Fruit fly (Drosophila melanogaster): ENCODE measurements around the gene Cyp305a1.
A peak's percentile ranks its signal among the peaks of the same experiment; 100 is the strongest.

Gene Cyp305a1

DNA sequence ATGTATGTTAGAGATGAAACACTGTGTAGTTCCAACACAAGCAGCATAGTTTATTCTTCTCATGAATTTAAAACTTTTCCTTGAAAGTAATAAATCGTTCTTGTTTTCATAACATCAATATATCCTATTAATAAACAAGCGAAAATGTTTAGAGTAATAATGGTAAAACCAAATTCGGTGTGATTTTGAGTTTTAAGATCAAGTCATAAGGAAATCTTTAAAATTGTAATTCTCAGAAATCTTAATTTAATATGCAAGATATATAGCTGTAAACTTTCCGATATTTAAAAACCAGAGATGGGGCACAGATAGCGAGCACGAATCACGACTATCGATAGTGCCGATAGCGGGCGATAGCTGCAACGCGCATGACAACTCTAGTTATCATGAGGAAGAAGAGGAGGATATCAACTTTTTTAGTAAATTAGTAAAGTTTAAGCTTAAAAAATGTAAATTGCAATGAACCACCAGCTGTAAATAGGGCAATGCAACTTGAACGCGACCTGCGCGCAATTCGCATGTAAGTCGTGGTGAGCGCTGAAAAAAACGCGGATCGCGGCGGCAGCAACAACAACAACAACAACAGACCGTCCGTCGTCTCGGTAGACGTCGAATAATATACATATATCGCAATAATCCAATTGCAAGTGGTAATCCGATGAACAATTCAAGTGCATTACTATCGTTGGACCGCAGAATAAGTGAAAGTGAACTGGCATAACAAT lies 4.8 kb upstream of the Cyp305a1 start, which contains the start of the genes Fibp and Deaf1 (continued):
- peak; percentile 80 for TF ChIP-seq CG33213 (GFP tag; optimal IDR thresholded peaks at IDR 0.05)
- no peak for TF ChIP-seq Drgx (GFP tag; IDR thresholded peaks at IDR 0.05)
- peak; percentile 60 for TF ChIP-seq Fer2 (tag; optimal IDR thresholded peaks at IDR 0.05)
- no peak for TF ChIP-seq cg (GFP tag; optimal IDR thresholded peaks at IDR 0.05)
- peak; percentile 64; the same call in 2 of the 3 replicates for TF ChIP-seq tgo (GFP tag; IDR thresholded peaks at IDR 0.05)
- no peak; the same call in 1 of the 2 replicates for TF ChIP-seq Adf1 (GFP tag; IDR thresholded peaks at IDR 0.05)
- TF ChIP-seq CG12391 (tag; optimal IDR thresholded peaks at IDR 0.05), result peak; percentile 88
- peak; percentile 57 for TF ChIP-seq NK7.1 (GFP tag; optimal IDR thresholded peaks at IDR 0.05)
- peak; percentile 29 for TF ChIP-seq CG1529 (GFP tag; optimal IDR thresholded peaks at IDR 0.05)
- TF ChIP-seq kni (GFP tag; optimal IDR thresholded peaks at IDR 0.05), result peak; percentile 42
- peak; percentile 71 for TF ChIP-seq CG4820 (GFP tag; optimal IDR thresholded peaks at IDR 0.05)
- peak; percentile 81 for TF ChIP-seq ind (GFP tag; optimal IDR thresholded peaks at IDR 0.05)
- TF ChIP-seq scrt (GFP tag; optimal IDR thresholded peaks at IDR 0.05), result peak; percentile 29
- TF ChIP-seq CG2678 (tag; optimal IDR thresholded peaks at IDR 0.05), result peak; percentile 80
- TF ChIP-seq CG2875 (GFP tag; optimal IDR thresholded peaks at IDR 0.05), result peak; percentile 26
- peak; percentile 88 for TF ChIP-seq fu2 (GFP tag; optimal IDR thresholded peaks at IDR 0.05)
- TF ChIP-seq CG9727 (GFP tag; optimal IDR thresholded peaks at IDR 0.05), result peak; percentile 83
- TF ChIP-seq ro (GFP tag; IDR thresholded peaks at IDR 0.05), result no peak
- peak; percentile 94 for TF ChIP-seq Med (GFP tag)
- TF ChIP-seq pan (optimal IDR thresholded peaks at IDR 0.05), result no peak
- peak in 1 of 2 experiments; percentile 46 for TF ChIP-seq pan (GFP tag; optimal IDR thresholded peaks at IDR 0.05 in 1 of 2, IDR thresholded peaks at IDR 0.05 in 1 of 2)
- TF ChIP-seq HmgD (GFP tag; optimal IDR thresholded peaks at IDR 0.05), result peak; percentile 84
- TF ChIP-seq CG9437 (GFP tag; optimal IDR thresholded peaks at IDR 0.05), result peak; percentile 66
- peak in 1 of 2 experiments; percentile 39 for TF ChIP-seq Dfd (GFP tag; optimal IDR thresholded peaks at IDR 0.05)
- TF ChIP-seq Stat92E (GFP tag; optimal IDR thresholded peaks at IDR 0.05), result peak in 1 of 3 experiments; percentile 7
- TF ChIP-seq sqz (GFP tag; optimal IDR thresholded peaks at IDR 0.05), result no peak
- no peak for TF ChIP-seq so (GFP tag; IDR thresholded peaks at IDR 0.05)
- TF ChIP-seq Abd-B (GFP tag; optimal IDR thresholded peaks at IDR 0.05), result peak; percentile 87
- peak; percentile 98 for TF ChIP-seq chinmo (GFP tag; IDR thresholded peaks at IDR 0.05; ENCODE audit: partially characterized antibody)
- no peak for TF ChIP-seq ac (GFP tag; optimal IDR thresholded peaks at IDR 0.05)
- TF ChIP-seq exex (tag; optimal IDR thresholded peaks at IDR 0.05), result peak; percentile 42
- TF ChIP-seq Ets65A (GFP tag), result peak; percentile 98
- TF ChIP-seq unc-4 (GFP tag; IDR thresholded peaks at IDR 0.05; ENCODE audit: partially characterized antibody), result peak; percentile 92
- peak; percentile 58 for TF ChIP-seq gro (GFP tag; optimal IDR thresholded peaks at IDR 0.05)
- no peak for TF ChIP-seq Spps (tag; optimal IDR thresholded peaks at IDR 0.05)
- peak; percentile 49 for TF ChIP-seq CG31388 (GFP tag; optimal IDR thresholded peaks at IDR 0.05)
- TF ChIP-seq shn (GFP tag; optimal IDR thresholded peaks at IDR 0.05), result peak; percentile 86
- TF ChIP-seq Oaz (GFP tag; IDR thresholded peaks at IDR 0.05), result peak; percentile 44; the same call in 1 of the 2 replicates
- TF ChIP-seq al (GFP tag; IDR thresholded peaks at IDR 0.05), result peak; percentile 71
- TF ChIP-seq CG9932 (GFP tag; IDR thresholded peaks at IDR 0.05), result peak; percentile 96
- TF ChIP-seq CG11398 (GFP tag; optimal IDR thresholded peaks at IDR 0.05), result no peak
- TF ChIP-seq D19A (tag; optimal IDR thresholded peaks at IDR 0.05), result peak; percentile 41
- TF ChIP-seq CG1233 (GFP tag; optimal IDR thresholded peaks at IDR 0.05), result peak; percentile 72
- TF ChIP-seq CG9876 (GFP tag; optimal IDR thresholded peaks at IDR 0.05), result peak; percentile 82
- TF ChIP-seq Doc3 (GFP tag; IDR thresholded peaks at IDR 0.05; ENCODE audit: partially characterized antibody), result peak; percentile 96
- peak; percentile 48 for TF ChIP-seq stwl (tag; optimal IDR thresholded peaks at IDR 0.05)
- TF ChIP-seq Scr (GFP tag; IDR thresholded peaks at IDR 0.05; ENCODE audit: partially characterized antibody), result peak; percentile 97
- peak; percentile 60 for TF ChIP-seq Six4 (GFP tag; optimal IDR thresholded peaks at IDR 0.05)
- peak; percentile 67 for TF ChIP-seq HmgZ (tag; optimal IDR thresholded peaks at IDR 0.05)
